Fruit fly (Drosophila melanogaster) whole organism, pupa: ENCODE data around the gene Dip-B.

Experiments
- CG10348 ChIP-seq: fragments of 200-800 bp; sonication (Bioruptor generic); IDR thresholded peaks from 2 replicates; pipeline ENCODE4 v1.3.6; 2022; ENCODE audit warnings: missing biosample characterization, missing genetic modification characterization
- CG12605 ChIP-seq: fragments of 200-800 bp; sonication (Bioruptor generic); IDR thresholded peaks from 2 replicates; pipeline ENCODE4 v1.3.6; 2022; ENCODE audit warnings: missing biosample characterization, missing genetic modification characterization
- CG13204 ChIP-seq: fragments of 200-800 bp; sonication (Bioruptor generic); optimal IDR thresholded peaks from 2 replicates; lab custom pipeline; 2018; ENCODE audit warnings: missing biosample characterization, mild to moderate bottlenecking, missing genetic modification characterization, moderate library complexity
- CG14655 ChIP-seq: fragments of 200-800 bp; sonication (Bioruptor generic); optimal IDR thresholded peaks from 3 replicates; lab custom pipeline; 2017; ENCODE audit warnings: mild to moderate bottlenecking, missing biosample characterization, missing genetic modification reagents, missing genetic modification characterization
- CG15710 ChIP-seq: fragments of 200-800 bp; sonication (Bioruptor generic); optimal IDR thresholded peaks from 2 replicates; lab custom pipeline; 2018; ENCODE audit warnings: missing biosample characterization, mild to moderate bottlenecking, missing genetic modification characterization, moderate library complexity
- CG17806 ChIP-seq: fragments of 200-800 bp; sonication (Bioruptor generic); optimal IDR thresholded peaks from 2 replicates; lab custom pipeline; 2018; ENCODE audit warnings: missing biosample characterization, mild to moderate bottlenecking, missing genetic modification characterization, moderate library complexity
- CG32121 ChIP-seq: fragments of 200-800 bp; sonication (Bioruptor generic); IDR thresholded peaks from 2 replicates; pipeline ENCODE4 v1.3.6; 2022; ENCODE audit warnings: missing biosample characterization, missing genetic modification characterization
- CG34367 ChIP-seq: fragments of 200-800 bp; sonication (Bioruptor generic); optimal IDR thresholded peaks from 2 replicates; lab custom pipeline; 2018; ENCODE audit warnings: missing biosample characterization, mild to moderate bottlenecking, missing genetic modification characterization
- CG4496 ChIP-seq: fragments of 200-800 bp; sonication (Bioruptor generic); IDR thresholded peaks from 3 replicates; pipeline ENCODE4 v1.3.6; 2022; ENCODE audit warnings: missing biosample characterization, missing genetic modification characterization
- CG8159 ChIP-seq: fragments of 200-800 bp; sonication (Bioruptor generic); optimal IDR thresholded peaks from 3 replicates; lab custom pipeline; 2018; ENCODE audit warnings: missing biosample characterization, mild to moderate bottlenecking, missing genetic modification characterization, moderate library complexity
- CG8301 ChIP-seq: fragments of 200-800 bp; sonication (Bioruptor generic); optimal IDR thresholded peaks from 2 replicates; lab custom pipeline; 2018; ENCODE audit warnings: missing biosample characterization, mild to moderate bottlenecking, missing genetic modification characterization
- CG9948 ChIP-seq: fragments of 200-800 bp; sonication (Bioruptor generic); optimal IDR thresholded peaks from 2 replicates; lab custom pipeline; 2018; ENCODE audit warnings: missing biosample characterization, mild to moderate bottlenecking, missing genetic modification characterization, moderate library complexity
- D1 ChIP-seq: fragments of 200-800 bp; sonication (Bioruptor generic); optimal IDR thresholded peaks from 2 replicates; lab custom pipeline; 2018; ENCODE audit warnings: missing biosample characterization, mild to moderate bottlenecking, missing genetic modification characterization, moderate library complexity
- EcR ChIP-seq: fragments of 200-800 bp; sonication (Bioruptor generic); optimal IDR thresholded peaks from 3 replicates; lab custom pipeline; 2019; ENCODE audit warnings: missing biosample characterization, missing genetic modification characterization, mild to moderate bottlenecking, moderate library complexity, missing genetic modification reagents
- Ets98B ChIP-seq: fragments of 200-800 bp; sonication (Bioruptor generic); IDR thresholded peaks from 2 replicates; pipeline ENCODE4 v1.3.6; 2022; ENCODE audit warnings: missing biosample characterization, missing genetic modification characterization
- Pif1A ChIP-seq: fragments of 200-800 bp; sonication (Bioruptor generic); optimal IDR thresholded peaks from 3 replicates; lab custom pipeline; 2016; ENCODE audit warnings: missing biosample characterization, missing genetic modification characterization
- Pif1B ChIP-seq: fragments of 200-800 bp; sonication (Bioruptor generic); optimal IDR thresholded peaks from 3 replicates; lab custom pipeline; 2016; ENCODE audit warnings: missing biosample characterization, missing genetic modification characterization
- Snoo ChIP-seq: fragments of 200-800 bp; sonication (Bioruptor generic); optimal IDR thresholded peaks from 3 replicates; lab custom pipeline; 2017; ENCODE audit warnings: missing biosample characterization, mild to moderate bottlenecking, missing genetic modification characterization, inconsistent platforms
- fd96Ca ChIP-seq: fragments of 200-800 bp; sonication (Bioruptor generic); IDR thresholded peaks from 3 replicates; pipeline ENCODE4 v1.3.6; 2022; ENCODE audit warnings: missing biosample characterization, missing genetic modification characterization
- gl ChIP-seq: fragments of 200-800 bp; sonication (Bioruptor generic); optimal IDR thresholded peaks from 2 replicates; lab custom pipeline; 2018; ENCODE audit warnings: missing biosample characterization, mild to moderate bottlenecking, missing genetic modification characterization
- rn ChIP-seq: fragments of 200-800 bp; sonication (Bioruptor generic); IDR thresholded peaks from 2 replicates; pipeline ENCODE4 v1.3.6; 2022; ENCODE audit warnings: missing biosample characterization, missing genetic modification characterization

Gene Dip-B

dm6 chr3R:13782035-13782434, at the start of gene Dip-B:
TSS of gene Dip-B (plus strand) at chr3R:13782288.
- TF ChIP-seq Ets98B (no peak), D1 (tag; lab: Kevin White, UChicago) (no peak), CG4496 (no peak), CG34367 (tag; lab: Kevin White, UChicago) (no peak), CG12605 (GFP tag; lab: Robert Waterston, UW) (no peak), CG9948 (tag; lab: Kevin White, UChicago) (no peak), CG14655 (GFP tag; lab: Kevin White, UChicago) (no peak), Pif1A (no peak), CG15710 (tag; lab: Kevin White, UChicago) (no peak), EcR (GFP tag; lab: Kevin White, UChicago) (no peak), fd96Ca (no peak), CG8159 (no peak), CG13204 (no peak), CG17806 (tag; lab: Kevin White, UChicago) (no peak), rn (GFP tag; lab: Robert Waterston, UW) (no peak), CG32121 (GFP tag; lab: Robert Waterston, UW) (no peak), CG8301 (tag; lab: Kevin White, UChicago) (no peak), gl (tag; lab: Kevin White, UChicago) (no peak), CG10348 (GFP tag; lab: Robert Waterston, UW) (no peak)
- TF ChIP-seq, all 21 proteins: peak for 0

dm6 chr3R:13735304-13735898, 46.7 kb upstream of the Dip-B start:
- no peak for TF ChIP-seq Pif1B (GFP tag; lab: Kevin White, UChicago)
- no peak for TF ChIP-seq CG34367 (tag; lab: Kevin White, UChicago)
- TF ChIP-seq CG13204 = no peak
- TF ChIP-seq CG8301 (tag; lab: Kevin White, UChicago) = no peak
- no peak for TF ChIP-seq CG32121 (GFP tag; lab: Robert Waterston, UW)
- no peak for TF ChIP-seq CG17806 (tag; lab: Kevin White, UChicago)
- no peak for TF ChIP-seq Snoo (tag; lab: Kevin White, UChicago)
- TF ChIP-seq CG12605 (GFP tag; lab: Robert Waterston, UW) = no peak
- no peak for TF ChIP-seq rn (GFP tag; lab: Robert Waterston, UW)
- no peak for TF ChIP-seq gl (tag; lab: Kevin White, UChicago)

- TF ChIP-seq CG32121 (GFP tag; lab: Robert Waterston, UW) (no peak), CG4496 (no peak), D1 (tag; lab: Kevin White, UChicago) (no peak), rn (GFP tag; lab: Robert Waterston, UW) (no peak), Pif1B (GFP tag; lab: Kevin White, UChicago) (no peak), Snoo (tag; lab: Kevin White, UChicago) (no peak), CG8159 (no peak), CG15710 (tag; lab: Kevin White, UChicago) (no peak), CG8301 (tag; lab: Kevin White, UChicago) (no peak), CG34367 (tag; lab: Kevin White, UChicago) (no peak), CG10348 (GFP tag; lab: Robert Waterston, UW) (no peak), Ets98B (no peak), CG9948 (tag; lab: Kevin White, UChicago) (no peak), EcR (GFP tag; lab: Kevin White, UChicago) (no peak), CG13204 (no peak), Pif1A (no peak)
- TF ChIP-seq, all 21 proteins: peak for 0
These were observed 35.9 kb upstream of the Dip-B start for dm6 chr3R:13746066-13746673.

- no peak for TF ChIP-seq CG13204
- no peak for TF ChIP-seq CG14655 (GFP tag; lab: Kevin White, UChicago)
- no peak for TF ChIP-seq Pif1A
- TF ChIP-seq CG15710 (tag; lab: Kevin White, UChicago) = no peak
- no peak for TF ChIP-seq D1 (tag; lab: Kevin White, UChicago)
- no peak for TF ChIP-seq EcR (GFP tag; lab: Kevin White, UChicago)
- TF ChIP-seq CG10348 (GFP tag; lab: Robert Waterston, UW) = no peak
- TF ChIP-seq CG8301 (tag; lab: Kevin White, UChicago) = no peak
- TF ChIP-seq Pif1B (GFP tag; lab: Kevin White, UChicago) = no peak
- TF ChIP-seq rn (GFP tag; lab: Robert Waterston, UW) = no peak
- TF ChIP-seq CG32121 (GFP tag; lab: Robert Waterston, UW) = no peak
- no peak for TF ChIP-seq CG4496
- no peak for TF ChIP-seq CG9948 (tag; lab: Kevin White, UChicago)
- no peak for TF ChIP-seq CG8159
- no peak for TF ChIP-seq Snoo (tag; lab: Kevin White, UChicago)
- TF ChIP-seq gl (tag; lab: Kevin White, UChicago) = no peak
- TF ChIP-seq CG12605 (GFP tag; lab: Robert Waterston, UW) = no peak
- no peak for TF ChIP-seq Ets98B
These were observed 20.5 kb upstream of the Dip-B start for dm6 chr3R:13761563-13761962.

- TF ChIP-seq CG8159 = peak; percentile 37
- TF ChIP-seq Pif1A = no peak
- TF ChIP-seq, all 21 proteins: peak for 1
These were observed 17.1 kb upstream of the Dip-B start for dm6 chr3R:13765001-13765400.

- TF ChIP-seq CG34367 (tag; lab: Kevin White, UChicago) = no peak
- TF ChIP-seq EcR (GFP tag; lab: Kevin White, UChicago) = peak; percentile 25
These were observed 16.6 kb upstream of the Dip-B start, which contains the start of gene CG9312 for dm6 chr3R:13765456-13765855. TSS of gene CG9312 (plus strand) at chr3R:13765756.
